Worm (Caenorhabditis elegans) whole organism, late embryonic: Measurements from ENCODE around the gene nsun-5.

Experiments
- K02D7.2 ChIP-seq: sonication (generic microtip); optimal IDR thresholded peaks from 2 replicates; lab custom pipeline; 2017; ENCODE audit warnings: mild to moderate bottlenecking, missing genetic modification characterization, missing compliant biosample characterization
- Y22D7AL.16 ChIP-seq: sonication (generic microtip); optimal IDR thresholded peaks from 2 replicates; lab custom pipeline; 2016; ENCODE audit warnings: missing genetic modification characterization, missing compliant biosample characterization
- ahr-1 ChIP-seq: sonication (generic microtip); optimal IDR thresholded peaks from 2 replicates; lab custom pipeline; 2016; ENCODE audit warnings: missing genetic modification characterization, missing compliant biosample characterization
- ceh-19 ChIP-seq: fragments of 200-800 bp; sonication (Bioruptor generic); optimal IDR thresholded peaks from 2 replicates; lab custom pipeline; 2018; ENCODE audit warnings: mild to moderate bottlenecking, missing genetic modification characterization, missing compliant biosample characterization
- ceh-30 ChIP-seq: fragments of 150-350 bp; optimal IDR thresholded peaks from 2 replicates; lab custom pipeline; 2014; ENCODE audit warnings: missing biosample characterization, missing genetic modification characterization
- ceh-45 ChIP-seq: fragments of 200-800 bp; sonication (Bioruptor generic); IDR thresholded peaks from 2 replicates; pipeline ENCODE4 v1.3.6; 2022; ENCODE audit warnings: missing genetic modification reagents, missing genetic modification characterization, missing compliant biosample characterization
- ceh-48 ChIP-seq: sonication (generic microtip); optimal IDR thresholded peaks from 2 replicates; lab custom pipeline; 2016; ENCODE audit warnings: missing genetic modification characterization, inconsistent platforms, missing compliant biosample characterization
- ceh-6 ChIP-seq: fragments of 200-800 bp; sonication (Bioruptor generic); optimal IDR thresholded peaks from 2 replicates; lab custom pipeline; 2018; ENCODE audit warnings: mild to moderate bottlenecking, missing genetic modification characterization, missing compliant biosample characterization
- che-1 ChIP-seq: sonication (generic microtip); optimal IDR thresholded peaks from 2 replicates; lab custom pipeline; 2016; ENCODE audit warnings: mild to moderate bottlenecking, missing genetic modification characterization, missing compliant biosample characterization
- dve-1 ChIP-seq: sonication (generic microtip); optimal IDR thresholded peaks from 2 replicates; lab custom pipeline; 2017; ENCODE audit warnings: antibody characterized with exemption, mild to moderate bottlenecking, missing genetic modification characterization, missing compliant biosample characterization
- elt-2 ChIP-seq: sonication (generic microtip); optimal IDR thresholded peaks from 2 replicates; lab custom pipeline; 2016; ENCODE audit warnings: missing genetic modification reagents, missing genetic modification characterization, missing compliant biosample characterization
- hlh-15 ChIP-seq: sonication (generic microtip); optimal IDR thresholded peaks from 2 replicates; lab custom pipeline; 2016; ENCODE audit warnings: missing genetic modification characterization, missing compliant biosample characterization
- hlh-6 ChIP-seq: sonication (generic microtip); optimal IDR thresholded peaks from 2 replicates; lab custom pipeline; 2016; ENCODE audit warnings: missing genotype, missing genetic modification characterization, missing compliant biosample characterization
- hlh-8 ChIP-seq: sonication (generic microtip); optimal IDR thresholded peaks from 2 replicates; lab custom pipeline; 2016; ENCODE audit warnings: missing genotype, missing genetic modification characterization, missing compliant biosample characterization
- lin-11 ChIP-seq: fragments of 200-800 bp; sonication (Bioruptor generic); optimal IDR thresholded peaks from 2 replicates; lab custom pipeline; 2018; ENCODE audit warnings: mild to moderate bottlenecking, missing genetic modification characterization, missing compliant biosample characterization
- mec-3 ChIP-seq: sonication (generic microtip); optimal IDR thresholded peaks from 2 replicates; lab custom pipeline; 2016; ENCODE audit warnings: borderline replicate concordance, missing genetic modification characterization, missing compliant biosample characterization
- nhr-11 ChIP-seq: fragments of 150-350 bp; optimal IDR thresholded peaks from 2 replicates; lab custom pipeline; 2014; ENCODE audit warnings: missing biosample characterization, missing genetic modification characterization
- nhr-232 ChIP-seq: sonication (generic microtip); optimal IDR thresholded peaks from 2 replicates; lab custom pipeline; 2016; ENCODE audit warnings: missing genetic modification characterization, missing compliant biosample characterization
- npax-4 ChIP-seq: sonication (generic microtip); optimal IDR thresholded peaks from 2 replicates; lab custom pipeline; 2016; ENCODE audit warnings: missing genetic modification characterization, missing compliant biosample characterization
- pag-3 ChIP-seq: sonication (generic microtip); optimal IDR thresholded peaks from 2 replicates; lab custom pipeline; 2016; ENCODE audit warnings: missing compliant biosample characterization, missing genetic modification characterization, borderline replicate concordance
- pax-1 ChIP-seq: fragments of 150-350 bp; optimal IDR thresholded peaks from 2 replicates; lab custom pipeline; 2014; ENCODE audit warnings: missing biosample characterization, missing genetic modification characterization
- pha-2 ChIP-seq: sonication (generic microtip); optimal IDR thresholded peaks from 2 replicates; lab custom pipeline; 2017; ENCODE audit warnings: mild to moderate bottlenecking, missing genetic modification characterization, missing compliant biosample characterization
- pqm-1 ChIP-seq: sonication (generic microtip); optimal IDR thresholded peaks from 2 replicates; lab custom pipeline; 2016; ENCODE audit warnings: missing genetic modification characterization, missing compliant biosample characterization
- pros-1 ChIP-seq: fragments of 150-350 bp; optimal IDR thresholded peaks from 2 replicates; lab custom pipeline; 2014; ENCODE audit warnings: missing biosample characterization, missing genetic modification reagents, missing genetic modification characterization
- sdc-2 ChIP-seq: sonication (generic microtip); optimal IDR thresholded peaks from 2 replicates; lab custom pipeline; 2016; ENCODE audit warnings: missing genotype, missing genetic modification characterization, missing compliant biosample characterization
- syd-9 ChIP-seq: sonication (generic microtip); optimal IDR thresholded peaks from 2 replicates; lab custom pipeline; 2016; ENCODE audit warnings: mild to moderate bottlenecking, missing genetic modification characterization, moderate library complexity, missing compliant biosample characterization
- unc-3 ChIP-seq, 2 experiments: fragments of 200-800 bp in 1 of 2; sonication (Bioruptor generic) in 1 of 2; sonication (generic microtip) in 1 of 2; conservative IDR thresholded peaks in 1 of 2; optimal IDR thresholded peaks in 1 of 2; 2 replicates each; pipeline versions ENCODE4 v1.3.6 to Lab custom; 2016 to 2022; ENCODE audit warnings: missing compliant biosample characterization in 2 of 2, missing genetic modification characterization in 2 of 2, missing genetic modification reagents in 1 of 2
- unc-55 ChIP-seq: sonication (generic microtip); optimal IDR thresholded peaks from 2 replicates; lab custom pipeline; 2017; ENCODE audit warnings: missing biosample characterization, missing genetic modification reagents, missing genetic modification characterization
- zip-5 ChIP-seq: sonication (generic microtip); optimal IDR thresholded peaks from 2 replicates; lab custom pipeline; 2016; ENCODE audit warnings: missing genetic modification characterization, missing compliant biosample characterization
- ztf-16 ChIP-seq: sonication (generic microtip); optimal IDR thresholded peaks from 2 replicates; lab custom pipeline; 2017; ENCODE audit warnings: missing genetic modification characterization, missing compliant biosample characterization

nsun-5 gene

DNA sequence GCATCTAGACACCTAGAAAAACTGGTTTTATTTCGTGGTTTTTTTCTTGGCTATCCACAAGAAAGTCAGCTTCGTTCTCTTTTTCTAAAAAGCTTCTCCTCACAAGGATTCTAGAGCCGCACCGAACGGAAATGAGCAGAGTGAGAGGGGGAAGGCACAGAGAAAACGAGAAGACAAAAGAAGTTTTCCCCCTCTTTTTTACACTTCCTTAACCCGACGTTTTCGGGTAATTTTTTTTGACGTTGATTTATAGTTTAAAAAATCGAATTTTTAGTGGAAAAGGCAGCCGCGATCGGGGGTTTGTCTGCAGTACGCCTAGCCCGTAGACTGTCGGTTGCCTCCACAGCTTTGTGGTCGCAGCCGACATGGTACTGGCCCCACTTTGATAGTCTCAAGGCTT lies 22.9 kb upstream of the nsun-5 start:
- TF ChIP-seq pha-2 (tag; lab: Kevin White, UChicago) = no peak

DNA sequence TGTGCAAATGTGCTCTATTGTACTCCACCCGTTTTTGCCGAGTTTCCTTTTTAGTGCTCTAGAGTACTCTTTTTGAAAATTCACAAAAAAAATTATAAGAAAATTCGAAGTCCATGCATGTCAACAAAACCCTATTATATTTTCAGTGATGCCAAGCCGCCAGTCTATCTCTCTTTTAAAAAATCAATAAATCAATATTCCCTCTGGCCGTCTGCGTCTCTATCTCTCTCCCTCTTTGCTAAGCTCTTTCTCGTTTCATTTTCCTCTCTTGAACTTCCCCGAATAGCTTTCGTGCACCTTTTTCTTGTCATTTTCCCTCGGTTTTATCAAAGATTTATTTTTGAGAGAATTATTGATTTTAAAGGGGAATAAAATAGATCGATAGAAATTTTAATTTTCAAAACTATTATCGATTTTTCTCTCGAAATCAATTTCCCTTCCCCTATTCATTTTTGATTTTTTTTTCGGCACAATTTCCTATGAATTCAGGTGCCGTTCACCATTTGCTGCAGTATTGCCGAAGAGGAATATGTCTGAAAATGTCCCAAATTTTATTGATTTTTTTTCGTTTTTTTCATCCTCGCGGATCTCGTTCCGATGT lies 16.9 kb upstream of the nsun-5 start:
- no peak for TF ChIP-seq pqm-1
- peak; percentile 42 for TF ChIP-seq ceh-48 (tag; lab: Kevin White, UChicago)

DNA sequence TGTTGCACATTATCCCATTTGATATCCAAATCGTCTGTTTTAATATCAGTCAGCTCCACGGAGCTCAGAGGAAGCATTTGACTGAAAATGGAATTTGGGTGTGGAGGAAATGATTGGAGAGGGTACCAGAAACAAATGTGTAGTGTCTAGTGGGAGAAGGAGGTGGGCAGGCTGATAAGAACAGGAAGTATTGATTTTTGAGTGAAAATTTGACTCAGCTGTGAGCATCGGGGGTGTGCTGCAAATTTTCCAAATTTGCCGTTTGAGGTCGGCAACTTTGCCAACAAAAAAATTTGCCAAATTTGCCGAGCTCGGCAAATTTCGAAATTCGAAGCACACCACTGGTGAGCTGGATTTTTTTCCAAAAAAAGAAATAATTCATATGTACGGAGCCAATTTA lies 11.3 kb upstream of the nsun-5 start, which contains the start of gene Y53F4B.1:
Gene Y53F4B.1, minus strand, starts transcription at position 101 of the 400 bp plus-strand sequence.
- TF ChIP-seq pqm-1 = no peak
- no peak for TF ChIP-seq mec-3
- no peak for TF ChIP-seq zip-5 (tag; lab: Kevin White, UChicago)
- no peak for TF ChIP-seq unc-55 (GFP tag; lab: Kevin White, UChicago)
- no peak for TF ChIP-seq sdc-2
- no peak for TF ChIP-seq nhr-11 (tag; lab: Kevin White, UChicago)
- no peak for TF ChIP-seq ceh-30
- TF ChIP-seq ceh-45 (GFP tag; lab: Robert Waterston, UW) = no peak
- TF ChIP-seq ceh-19 (GFP tag; lab: Kevin White, UChicago) = no peak
- TF ChIP-seq ceh-6 = no peak
- no peak for TF ChIP-seq ahr-1 (tag; lab: Kevin White, UChicago)
- TF ChIP-seq lin-11 (tag; lab: Kevin White, UChicago) = no peak
- TF ChIP-seq ztf-16 = no peak
- no peak for TF ChIP-seq Y22D7AL.16
- no peak for TF ChIP-seq K02D7.2 (tag; lab: Kevin White, UChicago)

DNA sequence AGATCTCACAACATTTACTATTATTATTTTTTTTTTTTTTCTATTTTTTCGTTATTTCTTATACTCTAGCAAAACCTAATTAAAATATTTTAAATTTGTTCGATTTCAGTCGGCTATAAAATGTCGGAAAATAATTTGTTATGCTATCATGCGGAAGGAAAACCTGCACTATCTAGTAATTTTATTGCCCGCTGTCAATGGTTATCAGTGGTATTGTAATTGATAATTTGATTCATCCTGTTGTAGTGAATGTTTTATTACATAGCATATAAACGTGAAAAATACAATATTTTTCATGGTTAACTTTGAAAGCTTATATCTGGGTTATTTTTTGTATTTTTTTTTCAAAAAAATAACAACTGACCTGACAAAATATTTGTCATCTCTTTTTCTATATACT lies 10.1 kb upstream of the nsun-5 start:
- TF ChIP-seq elt-2 (tag; lab: Kevin White, UChicago) = peak; percentile 77
- TF ChIP-seq pag-3 (tag; lab: Kevin White, UChicago) = no peak
- TF ChIP-seq nhr-232 (tag; lab: Kevin White, UChicago) = no peak
- TF ChIP-seq hlh-15 (tag; lab: Kevin White, UChicago) = no peak
- no peak for TF ChIP-seq npax-4 (tag; lab: Kevin White, UChicago)
- no peak for TF ChIP-seq unc-3 (GFP tag; conservative IDR thresholded peaks at IDR 0.05; lab: Robert Waterston, UW)
- no peak for TF ChIP-seq unc-3 (tag; optimal IDR thresholded peaks at IDR 0.05; lab: Kevin White, UChicago)
- no peak for TF ChIP-seq hlh-6 (tag; lab: Kevin White, UChicago)
- TF ChIP-seq nhr-11 (tag; lab: Kevin White, UChicago) = no peak

DNA sequence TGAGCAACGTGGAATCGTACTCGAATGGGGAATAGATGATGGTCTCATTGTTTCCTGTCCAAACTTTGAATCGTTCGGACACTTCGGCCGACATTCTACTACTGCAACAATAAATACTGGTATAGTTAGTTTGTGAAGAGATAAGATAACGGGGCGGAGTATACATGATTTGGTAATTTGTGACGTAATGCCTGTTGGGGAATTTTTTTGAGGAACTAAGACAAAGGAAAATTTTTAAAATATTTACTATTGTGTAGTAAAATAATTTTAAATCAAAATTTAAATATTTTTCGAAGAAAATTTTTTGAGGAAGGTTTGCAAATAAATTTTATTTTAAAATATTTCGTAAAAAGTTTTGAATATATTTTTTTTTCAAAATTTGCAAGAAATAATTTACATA lies 5.4 kb upstream of the nsun-5 start, which contains the start of gene elo-9:
Gene elo-9, minus strand, starts transcription at position 101 of the 400 bp plus-strand sequence.
- TF ChIP-seq pros-1 (tag; lab: Kevin White, UChicago) (no peak), zip-5 (tag; lab: Kevin White, UChicago) (no peak), elt-2 (tag; lab: Kevin White, UChicago) (peak; percentile 17), hlh-15 (tag; lab: Kevin White, UChicago) (no peak), syd-9 (tag; lab: Kevin White, UChicago) (no peak), hlh-8 (tag; lab: Kevin White, UChicago) (no peak), nhr-232 (tag; lab: Kevin White, UChicago) (no peak), dve-1 (tag; lab: Kevin White, UChicago) (no peak)
- TF ChIP-seq, all 69 proteins: peak for 1

DNA sequence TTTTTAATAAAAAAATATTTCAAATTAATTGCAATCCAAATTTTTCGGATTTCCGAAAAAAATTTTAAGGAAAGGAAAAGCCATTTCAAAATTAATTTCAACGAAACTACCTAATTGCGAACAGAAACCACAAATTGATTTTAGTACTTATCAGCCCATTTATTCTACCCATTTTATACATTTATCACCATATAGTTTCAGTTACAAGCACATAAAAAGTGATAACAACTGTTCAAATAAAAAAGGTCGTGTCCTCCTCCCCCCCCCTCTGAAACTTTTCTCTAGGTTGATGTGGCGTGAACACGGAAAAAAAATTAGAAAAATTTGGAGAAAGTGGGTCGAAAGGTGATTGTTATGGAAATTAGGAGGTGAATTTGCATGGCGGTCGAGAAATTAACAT lies 4.5 kb upstream of the nsun-5 start:
- TF ChIP-seq elt-2 (tag; lab: Kevin White, UChicago) (peak; percentile 62), che-1 (tag; lab: Kevin White, UChicago) (no peak), pax-1 (tag; lab: Kevin White, UChicago) (no peak)
